Worm (Caenorhabditis elegans) whole organism, mixed stage, embryonic: ENCODE data around the gene ttr-24.

Source experiments
- M03D4.4 ChIP-seq: sonication (generic microtip); optimal IDR thresholded peaks from 2 replicates; lab custom pipeline; 2017; ENCODE audit warnings: mild to moderate bottlenecking, missing genetic modification characterization, missing compliant biosample characterization
- bed-3 ChIP-seq: fragments of 200-800 bp; sonication (Bioruptor generic); optimal IDR thresholded peaks from 3 replicates; lab custom pipeline; 2018; ENCODE audit warnings: mild to moderate bottlenecking, missing genetic modification characterization, moderate library complexity, missing compliant biosample characterization
- ceh-39 ChIP-seq: fragments of 150-350 bp; optimal IDR thresholded peaks from 2 replicates; lab custom pipeline; 2014; ENCODE audit warnings: missing biosample characterization, missing genetic modification characterization
- lsy-2 ChIP-seq: fragments of 150-350 bp; optimal IDR thresholded peaks from 2 replicates; lab custom pipeline; 2014; ENCODE audit warnings: missing biosample characterization, missing genetic modification characterization
- nhr-12 ChIP-seq: fragments of 150-350 bp; optimal IDR thresholded peaks from 2 replicates; lab custom pipeline; 2014; ENCODE audit warnings: missing biosample characterization, missing genetic modification characterization
- nhr-28 ChIP-seq: fragments of 150-350 bp; optimal IDR thresholded peaks from 2 replicates; lab custom pipeline; 2014; ENCODE audit warnings: missing biosample characterization, missing genetic modification characterization
- nhr-76 ChIP-seq: sonication (generic microtip); optimal IDR thresholded peaks from 2 replicates; lab custom pipeline; 2017; ENCODE audit warnings: missing biosample characterization, missing genetic modification characterization
- pha-4 ChIP-seq: fragments of 150-350 bp; optimal IDR thresholded peaks from 2 replicates; lab custom pipeline; 2018; ENCODE audit warnings: missing biosample characterization, missing genetic modification reagents, missing genetic modification characterization
- snpc-4 ChIP-seq: fragments of 150-350 bp; optimal IDR thresholded peaks from 2 replicates; lab custom pipeline; 2014; ENCODE audit warnings: missing biosample characterization, missing genetic modification characterization
- tbx-8 ChIP-seq: fragments of 200-800 bp; sonication (Bioruptor generic); optimal IDR thresholded peaks from 2 replicates; lab custom pipeline; 2018; ENCODE audit warnings: mild to moderate bottlenecking, missing genetic modification characterization, moderate library complexity, missing compliant biosample characterization
- ztf-11 ChIP-seq: fragments of 150-350 bp; optimal IDR thresholded peaks from 2 replicates; lab custom pipeline; 2014; ENCODE audit warnings: missing biosample characterization, missing genetic modification characterization

- TF ChIP-seq M03D4.4 (tag; lab: Kevin White, UChicago) (no peak), nhr-12 (tag; lab: Kevin White, UChicago) (no peak), nhr-76 (tag; lab: Kevin White, UChicago) (no peak), nhr-28 (tag; lab: Kevin White, UChicago) (no peak), pha-4 (no peak), bed-3 (GFP tag; lab: Kevin White, UChicago) (no peak), snpc-4 (tag; lab: Kevin White, UChicago) (no peak), lsy-2 (no peak), ztf-11 (no peak), ceh-39 (no peak), tbx-8 (GFP tag; lab: Kevin White, UChicago) (no peak)
Measured at ce11 chrV:18553750-18554149, 2.7 kb downstream of the ttr-24 start, which contains the start of gene Y51A2D.8.
